Fruit fly (Drosophila melanogaster): ENCODE data around the gene CG9698.

dm6 chr3R:30487828-30488227 is 26.7 kb upstream of the CG9698 start, which contains the start of gene Jon99Fii:
- no peak for TF ChIP-seq Fer2 (tag; optimal IDR thresholded peaks at IDR 0.05)
- no peak for TF ChIP-seq CG15514 (GFP tag; optimal IDR thresholded peaks at IDR 0.05)
- TF ChIP-seq pita (GFP tag; optimal IDR thresholded peaks at IDR 0.05): no peak
- TF ChIP-seq CG12104 (GFP tag; optimal IDR thresholded peaks at IDR 0.05): no peak
- no peak for TF ChIP-seq Hr3 (GFP tag; optimal IDR thresholded peaks at IDR 0.05)

Measured in whole organism, embryonic.